Worm (Caenorhabditis elegans) whole organism, L4 larva: Measurements from ENCODE around the gene EGAP4.1.

ENCODE experiments used
- F26F4.8 ChIP-seq: fragments of 200-800 bp; sonication (Bioruptor generic); conservative IDR thresholded peaks from 2 replicates; pipeline ENCODE4 v1.3.6; 2022; ENCODE audit warnings: missing genetic modification characterization, missing compliant biosample characterization
- aly-2 ChIP-seq: sonication (generic microtip); optimal IDR thresholded peaks from 2 replicates; lab custom pipeline; 2018; ENCODE audit warnings: missing biosample characterization, missing genetic modification characterization
- duxl-1 ChIP-seq: sonication (generic microtip); optimal IDR thresholded peaks from 2 replicates; lab custom pipeline; 2016; ENCODE audit warnings: mild to moderate bottlenecking, missing genetic modification characterization, moderate library complexity, missing compliant biosample characterization; ENCODE audit not compliant: poor library complexity
- hlh-30 ChIP-seq: sonication (generic microtip); optimal IDR thresholded peaks from 2 replicates; lab custom pipeline; 2017; ENCODE audit warnings: antibody characterized with exemption, mild to moderate bottlenecking, missing genetic modification characterization, missing compliant biosample characterization; ENCODE audit not compliant: insufficient read depth
- lsy-2 ChIP-seq, 2 experiments: fragments of 150-350 bp in 1 of 2; sonication (generic microtip) in 1 of 2; optimal IDR thresholded peaks; 2 replicates each; lab custom pipeline; 2014 to 2017; ENCODE audit warnings: missing biosample characterization in 2 of 2, missing genetic modification characterization in 2 of 2
- mxl-3 ChIP-seq: fragments of 200-800 bp; sonication (Bioruptor generic); optimal IDR thresholded peaks from 2 replicates; lab custom pipeline; 2018; ENCODE audit warnings: mild to moderate bottlenecking, missing genetic modification characterization, missing compliant biosample characterization
- nhr-11 ChIP-seq: fragments of 150-350 bp; optimal IDR thresholded peaks from 2 replicates; lab custom pipeline; 2014; ENCODE audit warnings: missing biosample characterization, missing genetic modification characterization
- nhr-77 ChIP-seq: fragments of 150-350 bp; optimal IDR thresholded peaks from 2 replicates; lab custom pipeline; 2014; ENCODE audit warnings: missing biosample characterization, missing genetic modification characterization
- pqm-1 ChIP-seq: sonication (generic microtip); optimal IDR thresholded peaks from 2 replicates; lab custom pipeline; 2017; ENCODE audit warnings: missing biosample characterization, missing genetic modification characterization
- skn-1 ChIP-seq: fragments of 150-350 bp; optimal IDR thresholded peaks from 2 replicates; lab custom pipeline; 2014; ENCODE audit warnings: missing biosample characterization, missing genetic modification characterization
- snpc-4 ChIP-seq: fragments of 150-350 bp; optimal IDR thresholded peaks from 2 replicates; lab custom pipeline; 2014; ENCODE audit warnings: missing biosample characterization, missing genetic modification characterization
- unc-130 ChIP-seq: sonication (generic microtip); optimal IDR thresholded peaks from 2 replicates; lab custom pipeline; 2016; ENCODE audit warnings: missing genetic modification reagents, missing genetic modification characterization, missing compliant biosample characterization
- ztf-11 ChIP-seq: fragments of 150-350 bp; optimal IDR thresholded peaks from 2 replicates; lab custom pipeline; 2014; ENCODE audit warnings: missing biosample characterization, missing genetic modification characterization

DNA sequence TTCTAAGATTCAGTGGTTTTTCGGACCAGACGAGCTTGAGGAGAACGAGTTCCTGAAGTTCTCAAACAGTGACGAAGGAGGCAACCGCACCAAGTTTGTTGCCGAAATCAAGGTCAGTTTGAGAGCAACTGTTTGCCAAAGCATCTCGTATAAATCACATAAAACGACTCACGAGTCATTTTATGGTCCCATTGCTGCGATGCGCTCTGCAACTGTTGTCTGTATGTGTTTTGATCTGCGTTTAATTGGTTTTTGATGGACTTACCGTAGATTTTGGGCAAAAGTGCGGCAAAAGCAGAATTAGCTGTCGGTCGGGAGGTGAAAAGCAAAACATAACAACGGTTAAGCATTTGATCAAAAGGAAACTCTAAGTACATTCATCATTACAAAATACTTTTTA, 36.8 kb upstream of the EGAP4.1 start:
- TF ChIP-seq duxl-1 (tag; lab: Kevin White, UChicago): no peak
- TF ChIP-seq F26F4.8: no peak
- TF ChIP-seq lsy-2 (tag; optimal IDR thresholded peaks at IDR 0.05; lab: Kevin White, UChicago): no peak
- TF ChIP-seq unc-130 (GFP tag; lab: Kevin White, UChicago): no peak
- no peak for TF ChIP-seq snpc-4 (tag; lab: Kevin White, UChicago)
- no peak for TF ChIP-seq nhr-77 (tag; lab: Kevin White, UChicago)
- TF ChIP-seq ztf-11 (tag; lab: Kevin White, UChicago): no peak
- no peak for TF ChIP-seq pqm-1
- TF ChIP-seq hlh-30 (tag; lab: Kevin White, UChicago): no peak
- no peak for TF ChIP-seq skn-1 (tag; lab: Kevin White, UChicago)
- no peak for TF ChIP-seq mxl-3 (GFP tag; lab: Kevin White, UChicago)
- no peak for TF ChIP-seq aly-2 (tag; lab: Kevin White, UChicago)
- no peak for TF ChIP-seq nhr-11 (tag; lab: Kevin White, UChicago)
